Worm (Caenorhabditis elegans): ENCODE measurements around the gene unc-31.
A peak's percentile ranks its signal among the peaks of the same experiment; 100 is the strongest.

unc-31 gene

DNA sequence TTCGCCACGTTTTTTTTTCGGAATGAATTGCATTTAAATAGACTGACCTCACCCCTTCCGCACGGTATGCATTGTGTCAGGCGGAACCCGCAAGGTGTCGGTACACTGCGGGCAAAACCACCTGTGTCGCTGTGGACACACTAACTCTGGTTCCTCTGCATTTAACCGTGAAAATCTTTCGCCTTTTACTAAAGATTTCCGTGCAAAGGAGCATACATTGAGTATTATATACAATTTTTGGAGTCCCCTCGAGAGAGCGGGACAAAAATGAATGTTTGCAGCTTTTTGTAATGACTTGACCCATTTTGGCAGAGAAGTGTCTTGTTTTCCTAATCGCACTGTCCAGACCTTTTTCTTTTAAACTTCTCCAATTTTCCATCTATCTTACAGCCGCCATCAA lies 13.3 kb downstream of the unc-31 start (continued):
- peak; percentile 94 for TF ChIP-seq snpc-1.1 (tag; optimal IDR thresholded peaks at IDR 0.05; ENCODE audit: insufficient read depth)
- TF ChIP-seq attf-6 (GFP tag; IDR thresholded peaks at IDR 0.05) = peak; percentile 95
- peak; percentile 84 for TF ChIP-seq madf-6 (GFP tag; IDR thresholded peaks at IDR 0.05)
- TF ChIP-seq aptf-3 (GFP tag; IDR thresholded peaks at IDR 0.05) = 0 out of 2 replicates have a peak, but pooled peaks have one; percentile 52
- peak; percentile 73 for TF ChIP-seq snpc-1.3 (tag; optimal IDR thresholded peaks at IDR 0.05; ENCODE audit: insufficient read depth)
- TF ChIP-seq xnd-1 (tag; optimal IDR thresholded peaks at IDR 0.05) = peak; percentile 28
- peak; percentile 8 for TF ChIP-seq athp-1 (tag; optimal IDR thresholded peaks at IDR 0.05)
- TF ChIP-seq snpc-4 (GFP tag; optimal IDR thresholded peaks at IDR 0.05) = peak; percentile 91
- peak; percentile 87 to 98 (median 94) for TF ChIP-seq snpc-4 (tag; optimal IDR thresholded peaks at IDR 0.05)

ce11 chrIV:12789088-12789487 lies 15.4 kb downstream of the unc-31 start, which contains the start of gene F07C6.3:
Gene F07C6.3 (plus strand): TSS chrIV:12789235.
- TF ChIP-seq zfh-2 (GFP tag; conservative IDR thresholded peaks at IDR 0.05) (no peak), F10E7.11 (tag; optimal IDR thresholded peaks at IDR 0.05) (no peak), lsy-27 (tag; optimal IDR thresholded peaks at IDR 0.05; ENCODE audit: borderline replicate concordance, insufficient read depth) (no peak), C06A6.2 (GFP tag; conservative IDR thresholded peaks at IDR 0.05) (no peak), hmg-20 (GFP tag; IDR thresholded peaks at IDR 0.05) (no peak), nhr-179 (tag; optimal IDR thresholded peaks at IDR 0.05) (no peak), lag-1 (GFP tag; IDR thresholded peaks at IDR 0.05) (no peak), fkh-3 (tag; optimal IDR thresholded peaks at IDR 0.05) (no peak), B0035.1 (tag; optimal IDR thresholded peaks at IDR 0.05) (no peak), bed-1 (GFP tag; IDR thresholded peaks at IDR 0.05) (no peak), pbrm-1 (GFP tag; IDR thresholded peaks at IDR 0.05) (no peak), mxl-1 (tag; optimal IDR thresholded peaks at IDR 0.05) (no peak)

ce11 chrIV:12790871-12791270 lies 17.2 kb downstream of the unc-31 start, which contains the start of gene F07C6.2:
Gene F07C6.2 (plus strand): TSS chrIV:12791171.
- TF ChIP-seq tbp1 (GFP tag; optimal IDR thresholded peaks at IDR 0.05) (no peak), aptf-2 (GFP tag; conservative IDR thresholded peaks at IDR 0.05) (no peak), Y53F4B.3 (GFP tag; IDR thresholded peaks at IDR 0.05) (no peak), ceh-58 (GFP tag; IDR thresholded peaks at IDR 0.05) (no peak), cebp-1 (GFP tag; IDR thresholded peaks at IDR 0.05) (no peak), cebp-1 (tag; optimal IDR thresholded peaks at IDR 0.05) (no peak), hsf-1 (GFP tag; IDR thresholded peaks at IDR 0.05) (no peak)

DNA sequence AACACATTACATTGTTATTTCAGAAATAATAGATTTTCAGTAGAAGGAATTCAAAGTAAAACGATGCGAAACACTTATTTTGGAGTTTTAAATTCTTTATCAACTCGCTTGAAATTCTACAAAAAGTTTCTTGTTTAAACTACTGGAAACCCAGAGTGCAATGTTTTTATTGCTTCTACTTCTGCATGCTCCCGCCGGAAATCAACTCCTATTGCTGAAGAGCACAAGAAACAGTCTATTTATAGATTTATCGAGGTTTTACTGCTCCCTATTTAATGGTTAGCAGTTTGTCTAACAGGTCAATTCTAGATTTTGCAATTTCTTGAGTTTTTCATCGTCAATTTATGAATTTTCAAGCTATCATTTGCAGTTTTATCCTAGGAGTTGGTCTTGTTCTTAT lies 18.8 kb downstream of the unc-31 start, which contains the start of gene F07C6.6:
Gene F07C6.6, plus strand, starts transcription at position 301 of the 400 bp plus-strand sequence.
- TF ChIP-seq somi-1 (GFP tag; optimal IDR thresholded peaks at IDR 0.05) (no peak), efl-1 (GFP tag; optimal IDR thresholded peaks at IDR 0.05) (no peak), C17E4.6 (GFP tag; IDR thresholded peaks at IDR 0.05) (no peak), Y79H2A.3 (GFP tag; conservative IDR thresholded peaks at IDR 0.05) (no peak), tbx-9 (tag; optimal IDR thresholded peaks at IDR 0.05; ENCODE audit: borderline replicate concordance) (no peak), ceh-40 (GFP tag; IDR thresholded peaks at IDR 0.05) (no peak), ztf-18 (tag; optimal IDR thresholded peaks at IDR 0.05) (no peak), F22D6.2 (tag; optimal IDR thresholded peaks at IDR 0.05) (no peak), ceh-58 (GFP tag; IDR thresholded peaks at IDR 0.05) (no peak), ceh-91 (GFP tag; IDR thresholded peaks at IDR 0.05) (no peak), F23B12.7 (tag; optimal IDR thresholded peaks at IDR 0.05; ENCODE audit: insufficient read depth) (no peak), B0336.3 (GFP tag; IDR thresholded peaks at IDR 0.05) (no peak), dpff-1 (tag; optimal IDR thresholded peaks at IDR 0.05) (no peak), lsy-27 (tag; optimal IDR thresholded peaks at IDR 0.05; ENCODE audit: borderline replicate concordance, insufficient read depth) (no peak), unc-62 (GFP tag; optimal IDR thresholded peaks at IDR 0.05) (no peak), ets-4 (GFP tag; optimal IDR thresholded peaks at IDR 0.05) (no peak)

All from whole organism, young adult.